Fruit fly (Drosophila melanogaster) whole organism, embryonic: Measurements from ENCODE around the gene gukh.
A peak's percentile ranks its signal among the peaks of the same experiment; 100 is the strongest.

Experiments used
- Abd-B ChIP-seq: fragments of 200-800 bp; sonication (Bioruptor generic); optimal IDR thresholded peaks from 2 replicates; lab custom pipeline; 2018; ENCODE audit warnings: missing biosample characterization, mild to moderate bottlenecking, missing genetic modification characterization, moderate library complexity
- CG14667 ChIP-seq: fragments of 200-800 bp; sonication (Bioruptor generic); IDR thresholded peaks from 2 replicates; pipeline ENCODE4 v1.3.6; 2022; ENCODE audit warnings: missing biosample characterization, missing genetic modification characterization
- CG15073 ChIP-seq: fragments of 200-800 bp; sonication (Bioruptor generic); optimal IDR thresholded peaks from 2 replicates; lab custom pipeline; 2016; ENCODE audit warnings: missing biosample characterization, missing genetic modification characterization
- CG15479 ChIP-seq: fragments of 200-800 bp; sonication (Bioruptor generic); optimal IDR thresholded peaks from 3 replicates; lab custom pipeline; 2019; ENCODE audit warnings: missing biosample characterization, mild to moderate bottlenecking, missing genetic modification characterization, moderate library complexity
- CG32772 ChIP-seq: fragments of 200-800 bp; sonication (Bioruptor generic); IDR thresholded peaks from 2 replicates; pipeline ENCODE4 v1.3.6; 2022; ENCODE audit warnings: missing biosample characterization, missing genetic modification characterization
- CG34224 ChIP-seq: fragments of 200-800 bp; sonication (Bioruptor generic); IDR thresholded peaks from 3 replicates; pipeline ENCODE4 v1.3.6; 2022; ENCODE audit warnings: missing biosample characterization, missing genetic modification characterization; ENCODE audit not compliant: partially characterized antibody
- CG34376 ChIP-seq: fragments of 200-800 bp; sonication (Bioruptor generic); optimal IDR thresholded peaks from 2 replicates; lab custom pipeline; 2018; ENCODE audit warnings: missing biosample characterization, mild to moderate bottlenecking, missing genetic modification characterization
- CG4424 ChIP-seq: fragments of 200-800 bp; sonication (Bioruptor generic); optimal IDR thresholded peaks from 3 replicates; lab custom pipeline; 2016; ENCODE audit warnings: missing biosample characterization, missing genetic modification characterization
- CG4707 ChIP-seq: fragments of 200-800 bp; sonication (Bioruptor generic); optimal IDR thresholded peaks from 2 replicates; lab custom pipeline; 2018; ENCODE audit warnings: missing biosample characterization, mild to moderate bottlenecking, missing genetic modification characterization, moderate library complexity
- CG6813 ChIP-seq: fragments of 200-800 bp; sonication (Bioruptor generic); optimal IDR thresholded peaks from 2 replicates; lab custom pipeline; 2017; ENCODE audit warnings: missing biosample characterization, missing genetic modification characterization, mild to moderate bottlenecking, moderate library complexity, missing genetic modification reagents
- CG7928 ChIP-seq: fragments of 200-800 bp; sonication (Bioruptor generic); optimal IDR thresholded peaks from 2 replicates; lab custom pipeline; 2017; ENCODE audit warnings: missing biosample characterization, mild to moderate bottlenecking, missing genetic modification characterization
- CG9876 ChIP-seq: fragments of 200-800 bp; sonication (Bioruptor generic); optimal IDR thresholded peaks from 2 replicates; lab custom pipeline; 2016; ENCODE audit warnings: missing biosample characterization, missing genetic modification characterization
- CoRest ChIP-seq: fragments of 200-800 bp; sonication (Bioruptor generic); optimal IDR thresholded peaks from 3 replicates; lab custom pipeline; 2018; ENCODE audit warnings: missing biosample characterization, mild to moderate bottlenecking, missing genetic modification characterization, moderate library complexity
- Dip3 ChIP-seq: fragments of 200-800 bp; sonication (Bioruptor generic); optimal IDR thresholded peaks from 3 replicates; lab custom pipeline; 2016; ENCODE audit warnings: missing biosample characterization, missing genetic modification characterization
- Dll ChIP-seq: fragments of 200-800 bp; sonication (Bioruptor generic); IDR thresholded peaks from 4 replicates; pipeline ENCODE4 v1.3.6; 2022; ENCODE audit warnings: missing biosample characterization, missing genetic modification characterization; ENCODE audit not compliant: partially characterized antibody
- E2f1 ChIP-seq: fragments of 200-800 bp; sonication (Bioruptor generic); IDR thresholded peaks from 2 replicates; pipeline ENCODE4 v1.3.6; 2022; ENCODE audit warnings: missing biosample characterization, missing genetic modification characterization
- ERR ChIP-seq: fragments of 200-800 bp; sonication (Bioruptor generic); optimal IDR thresholded peaks from 2 replicates; lab custom pipeline; 2016; ENCODE audit warnings: missing biosample characterization, missing genetic modification characterization
- Fer1 ChIP-seq: fragments of 200-800 bp; sonication (Bioruptor generic); optimal IDR thresholded peaks from 2 replicates; lab custom pipeline; 2017; ENCODE audit warnings: missing biosample characterization, mild to moderate bottlenecking, missing genetic modification characterization
- Gug ChIP-seq: fragments of 200-800 bp; sonication (Bioruptor generic); IDR thresholded peaks from 4 replicates; pipeline ENCODE4 v1.3.6; 2022; ENCODE audit warnings: missing biosample characterization, missing genetic modification characterization
- H15 ChIP-seq: fragments of 200-800 bp; sonication (Bioruptor generic); IDR thresholded peaks from 3 replicates; pipeline ENCODE4 v1.3.6; 2022; ENCODE audit warnings: missing biosample characterization, missing genetic modification characterization
- HLH3B ChIP-seq: fragments of 200-800 bp; sonication (Bioruptor generic); IDR thresholded peaks from 2 replicates; pipeline ENCODE4 v1.3.6; 2022; ENCODE audit warnings: missing biosample characterization, missing genetic modification characterization
- Oaz ChIP-seq: fragments of 200-800 bp; sonication (Bioruptor generic); IDR thresholded peaks from 2 replicates; pipeline ENCODE4 v1.3.6; 2022; ENCODE audit warnings: missing biosample characterization, missing genetic modification characterization
- Pdp1 ChIP-seq, 2 experiments: fragments of 200-800 bp; sonication (Bioruptor generic); optimal IDR thresholded peaks; 3 replicates each; lab custom pipeline; 2016; ENCODE audit warnings: missing biosample characterization in 2 of 2, missing genetic modification characterization in 2 of 2, mild to moderate bottlenecking in 1 of 2, moderate library complexity in 1 of 2
- Sin3A ChIP-seq: fragments of >200 bp; optimal IDR thresholded peaks from 2 replicates; lab custom pipeline; 2018
- Stat92E ChIP-seq, 3 experiments: fragments of >200 bp in 2 of 3; fragments of 200-800 bp in 1 of 3; sonication (Bioruptor generic) in 1 of 3; optimal IDR thresholded peaks; 2 replicates each; lab custom pipeline; 2017 to 2019; ENCODE audit warnings: missing biosample characterization in 3 of 3, missing genetic modification characterization in 3 of 3, mild to moderate bottlenecking in 1 of 3, moderate library complexity in 1 of 3
- ab ChIP-seq: fragments of 200-800 bp; sonication (Bioruptor generic); optimal IDR thresholded peaks from 2 replicates; lab custom pipeline; 2016; ENCODE audit warnings: missing biosample characterization, missing genetic modification characterization
- az2 ChIP-seq: fragments of 200-800 bp; sonication (Bioruptor generic); optimal IDR thresholded peaks from 3 replicates; lab custom pipeline; 2016; ENCODE audit warnings: missing biosample characterization, missing genetic modification characterization
- chinmo ChIP-seq: fragments of 200-800 bp; sonication (Bioruptor generic); IDR thresholded peaks from 4 replicates; pipeline ENCODE4 v1.3.6; 2022; ENCODE audit warnings: missing biosample characterization, missing genetic modification characterization; ENCODE audit not compliant: partially characterized antibody
- corto ChIP-seq: fragments of 200-800 bp; sonication (Bioruptor generic); optimal IDR thresholded peaks from 2 replicates; lab custom pipeline; 2016; ENCODE audit warnings: missing biosample characterization, mild to moderate bottlenecking, missing genetic modification characterization, moderate library complexity
- dmrt11E ChIP-seq: fragments of 200-800 bp; sonication (Bioruptor generic); optimal IDR thresholded peaks from 3 replicates; lab custom pipeline; 2018; ENCODE audit warnings: missing biosample characterization, mild to moderate bottlenecking, missing genetic modification characterization, moderate library complexity
- dysf ChIP-seq: fragments of 200-800 bp; sonication (Bioruptor generic); IDR thresholded peaks from 3 replicates; pipeline ENCODE4 v1.3.6; 2022; ENCODE audit warnings: missing biosample characterization, missing genetic modification characterization
- exex ChIP-seq: fragments of 200-800 bp; sonication (Bioruptor generic); optimal IDR thresholded peaks from 4 replicates; lab custom pipeline; 2018; ENCODE audit warnings: missing biosample characterization, mild to moderate bottlenecking, missing genetic modification characterization, moderate library complexity
- fd64A ChIP-seq: fragments of 200-800 bp; sonication (Bioruptor generic); optimal IDR thresholded peaks from 3 replicates; lab custom pipeline; 2018; ENCODE audit warnings: missing biosample characterization, mild to moderate bottlenecking, missing genetic modification characterization
- gem ChIP-seq: fragments of 200-800 bp; sonication (Bioruptor generic); optimal IDR thresholded peaks from 2 replicates; lab custom pipeline; 2019; ENCODE audit warnings: missing biosample characterization, mild to moderate bottlenecking, missing genetic modification characterization, moderate library complexity
- grn ChIP-seq: fragments of 200-800 bp; sonication (Bioruptor generic); optimal IDR thresholded peaks from 3 replicates; lab custom pipeline; 2017; ENCODE audit warnings: missing biosample characterization, missing genetic modification characterization
- ham ChIP-seq: fragments of 200-800 bp; sonication (Bioruptor generic); IDR thresholded peaks from 2 replicates; pipeline ENCODE4 v1.3.6; 2022; ENCODE audit warnings: missing biosample characterization, missing genetic modification characterization
- lilli ChIP-seq: fragments of 200-800 bp; sonication (Bioruptor generic); optimal IDR thresholded peaks from 3 replicates; lab custom pipeline; 2016; ENCODE audit warnings: missing biosample characterization, missing genetic modification characterization
- mirr ChIP-seq: fragments of 200-800 bp; sonication (Bioruptor generic); optimal IDR thresholded peaks from 3 replicates; lab custom pipeline; 2018; ENCODE audit warnings: missing biosample characterization, mild to moderate bottlenecking, missing genetic modification characterization
- nau ChIP-seq: fragments of 200-800 bp; sonication (Bioruptor generic); optimal IDR thresholded peaks from 3 replicates; lab custom pipeline; 2017; ENCODE audit warnings: missing biosample characterization, mild to moderate bottlenecking, missing genetic modification characterization, missing genetic modification reagents
- org-1 ChIP-seq: fragments of 200-800 bp; sonication (Bioruptor generic); optimal IDR thresholded peaks from 2 replicates; lab custom pipeline; 2017; ENCODE audit warnings: missing biosample characterization, missing genetic modification characterization
- otp ChIP-seq: fragments of 200-800 bp; sonication (Bioruptor generic); IDR thresholded peaks from 3 replicates; pipeline ENCODE4, ENCODE4 v1.3.6; 2022; ENCODE audit warnings: missing biosample characterization, missing genetic modification characterization
- phol ChIP-seq: fragments of 200-800 bp; sonication (Bioruptor generic); optimal IDR thresholded peaks from 3 replicates; lab custom pipeline; 2018; ENCODE audit warnings: missing biosample characterization, mild to moderate bottlenecking, missing genetic modification characterization, moderate library complexity
- pum ChIP-seq: fragments of 200-800 bp; sonication (Bioruptor generic); optimal IDR thresholded peaks from 2 replicates; lab custom pipeline; 2016; ENCODE audit warnings: missing biosample characterization, missing genetic modification characterization
- repo ChIP-seq: fragments of 200-800 bp; sonication (Bioruptor generic); optimal IDR thresholded peaks from 2 replicates; lab custom pipeline; 2016; ENCODE audit warnings: missing biosample characterization, missing genetic modification characterization
- sd ChIP-seq: fragments of 200-800 bp; sonication (Bioruptor generic); optimal IDR thresholded peaks from 3 replicates; lab custom pipeline; 2018; ENCODE audit warnings: missing biosample characterization, mild to moderate bottlenecking, missing genetic modification characterization, moderate library complexity
- sqz ChIP-seq: fragments of 200-800 bp; sonication (Bioruptor generic); optimal IDR thresholded peaks from 3 replicates; lab custom pipeline; 2018; ENCODE audit warnings: missing biosample characterization, mild to moderate bottlenecking, missing genetic modification characterization
- stc ChIP-seq: fragments of 200-800 bp; sonication (Bioruptor generic); IDR thresholded peaks from 2 replicates; pipeline ENCODE4 v1.3.6; 2022; ENCODE audit warnings: missing biosample characterization, missing genetic modification characterization
- sug ChIP-seq: fragments of 200-800 bp; optimal IDR thresholded peaks from 2 replicates; lab custom pipeline; 2019; ENCODE audit warnings: missing biosample characterization, mild to moderate bottlenecking, missing genetic modification characterization, moderate library complexity
- tin ChIP-seq: fragments of 200-800 bp; sonication (Bioruptor generic); optimal IDR thresholded peaks from 3 replicates; lab custom pipeline; 2016; ENCODE audit warnings: missing biosample characterization, missing genetic modification characterization
- tup ChIP-seq: fragments of 200-800 bp; sonication (Bioruptor generic); optimal IDR thresholded peaks from 2 replicates; lab custom pipeline; 2016; ENCODE audit warnings: missing biosample characterization, mild to moderate bottlenecking, missing genetic modification characterization, moderate library complexity
- wdn ChIP-seq: fragments of 200-800 bp; sonication (Bioruptor generic); IDR thresholded peaks from 2 replicates; pipeline ENCODE4 v1.3.6; 2022; ENCODE audit warnings: missing biosample characterization, missing genetic modification characterization
- zf30C ChIP-seq: fragments of 200-800 bp; sonication (Bioruptor generic); optimal IDR thresholded peaks from 3 replicates; lab custom pipeline; 2018; ENCODE audit warnings: missing biosample characterization, mild to moderate bottlenecking, missing genetic modification characterization

The gukh gene

DNA sequence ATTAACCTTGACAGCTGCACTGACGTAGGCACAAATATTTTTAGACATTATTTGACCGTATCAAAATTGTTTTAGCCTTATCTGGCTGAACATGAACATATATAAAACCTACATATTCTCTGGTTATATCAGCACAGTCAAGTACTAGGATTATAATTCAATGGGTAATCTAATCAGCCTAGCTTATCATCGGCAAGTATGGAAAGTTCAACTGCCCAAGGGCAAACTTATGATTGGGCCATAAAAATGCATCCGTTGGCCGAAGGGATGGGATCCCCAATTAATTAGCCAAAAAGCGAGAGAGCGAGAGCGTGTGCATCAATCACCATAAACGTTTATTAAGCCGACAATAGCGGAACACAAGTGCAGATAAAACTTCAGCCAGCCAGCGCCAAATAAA, 81.6 kb downstream of the gukh start:
- no peak for TF ChIP-seq CG15073
- TF ChIP-seq ham (GFP tag; lab: Robert Waterston, UW): no peak
- peak; percentile 66 for TF ChIP-seq sug
- TF ChIP-seq CG14667 (GFP tag; lab: Robert Waterston, UW): no peak
- TF ChIP-seq Gug (GFP tag; lab: Robert Waterston, UW): no peak
- TF ChIP-seq Dll (GFP tag; lab: Robert Waterston, UW): no peak
- no peak for TF ChIP-seq tin (GFP tag; lab: Kevin White, UChicago)
- no peak for TF ChIP-seq phol (tag; lab: Kevin White, UChicago)
- no peak for TF ChIP-seq CG32772 (GFP tag; lab: Robert Waterston, UW)
- TF ChIP-seq CG4707: no peak
- no peak for TF ChIP-seq Stat92E (GFP tag; optimal IDR thresholded peaks at IDR 0.05; lab: Kevin White, UChicago)
- no peak for TF ChIP-seq tup (GFP tag; lab: Kevin White, UChicago)
- no peak for TF ChIP-seq nau (GFP tag; lab: Kevin White, UChicago)
- TF ChIP-seq CG6813 (GFP tag; lab: Kevin White, UChicago): no peak
- no peak for TF ChIP-seq zf30C (GFP tag; lab: Kevin White, UChicago)
- no peak for TF ChIP-seq gem
- no peak for TF ChIP-seq CG15479 (GFP tag; lab: Kevin White, UChicago)
- TF ChIP-seq stc: no peak
- no peak for TF ChIP-seq CoRest (tag; lab: Kevin White, UChicago)
- no peak for TF ChIP-seq Dip3 (GFP tag; lab: Kevin White, UChicago)
- TF ChIP-seq repo (GFP tag; lab: Kevin White, UChicago): no peak
- no peak for TF ChIP-seq E2f1 (GFP tag; lab: Robert Waterston, UW)
- no peak for TF ChIP-seq dmrt11E (tag; lab: Kevin White, UChicago)
- peak; percentile 33 for TF ChIP-seq corto
- no peak for TF ChIP-seq Sin3A (lab: Kevin White, UChicago)
- 0 out of 4 replicates have a peak, but pooled peaks have one; percentile 26 for TF ChIP-seq chinmo (GFP tag; lab: Robert Waterston, UW)
- TF ChIP-seq sqz (GFP tag; lab: Kevin White, UChicago): no peak
- TF ChIP-seq exex (tag; lab: Kevin White, UChicago): peak; percentile 85
- peak; percentile 80 for TF ChIP-seq mirr
- no peak for TF ChIP-seq ERR (GFP tag; lab: Kevin White, UChicago)
- peak; percentile 21 for TF ChIP-seq grn (GFP tag; lab: Kevin White, UChicago)
- TF ChIP-seq pum (GFP tag; lab: Kevin White, UChicago): no peak
- TF ChIP-seq Oaz: no peak
- TF ChIP-seq CG7928 (GFP tag; lab: Kevin White, UChicago): no peak
- no peak for TF ChIP-seq wdn
- no peak for TF ChIP-seq CG4424
- TF ChIP-seq Abd-B (GFP tag; lab: Kevin White, UChicago): no peak
- TF ChIP-seq dysf: no peak
- no peak for TF ChIP-seq lilli (GFP tag; lab: Kevin White, UChicago)
- TF ChIP-seq HLH3B (GFP tag; lab: Robert Waterston, UW): no peak
- TF ChIP-seq sd (tag; lab: Kevin White, UChicago): peak; percentile 43
- TF ChIP-seq otp (GFP tag; lab: Robert Waterston, UW): no peak
- TF ChIP-seq fd64A (GFP tag; lab: Kevin White, UChicago): no peak
- TF ChIP-seq ab (GFP tag; lab: Kevin White, UChicago): no peak
- no peak for TF ChIP-seq az2 (GFP tag; lab: Kevin White, UChicago)
- TF ChIP-seq CG9876 (GFP tag; lab: Kevin White, UChicago): no peak
- no peak for TF ChIP-seq H15
- TF ChIP-seq Fer1 (GFP tag; lab: Kevin White, UChicago): no peak
- peak in 1 of 2 experiments; percentile 32 for TF ChIP-seq Pdp1 (GFP tag; optimal IDR thresholded peaks at IDR 0.05; lab: Kevin White, UChicago)
- TF ChIP-seq CG34376: peak; percentile 9
- no peak for TF ChIP-seq CG34224 (GFP tag; lab: Robert Waterston, UW)
- no peak for TF ChIP-seq org-1 (GFP tag; lab: Kevin White, UChicago)
